Worm (Caenorhabditis elegans): ENCODE data around the gene srg-17.

The srg-17 gene

DNA sequence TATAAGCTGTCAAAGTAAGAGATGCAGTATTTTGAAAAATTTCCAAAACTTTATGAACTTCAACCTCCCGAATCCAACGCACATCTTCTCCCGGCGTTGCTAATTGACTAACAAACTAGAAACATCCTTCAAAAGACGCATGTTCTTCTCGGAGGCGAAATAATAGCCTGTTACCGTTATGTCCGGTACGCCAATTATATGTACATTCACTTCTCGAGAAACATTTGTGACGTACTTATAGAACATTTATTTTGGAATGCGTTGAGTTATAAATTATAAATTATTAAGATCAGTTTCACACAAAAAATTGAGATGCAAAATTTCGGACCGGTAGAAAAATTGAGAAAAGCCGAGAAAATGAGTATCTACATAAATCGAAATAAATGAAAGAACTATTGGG lies 23.5 kb downstream of the srg-17 start, which contains the start of gene T21B4.3:
Gene T21B4.3, minus strand, starts transcription at position 101 of the 400 bp plus-strand sequence.
- TF ChIP-seq ztf-6 (GFP tag; IDR thresholded peaks at IDR 0.05), result no peak
- TF ChIP-seq F33H1.4 (GFP tag; IDR thresholded peaks at IDR 0.05), result no peak
- no peak for TF ChIP-seq F57A8.1 (GFP tag; optimal IDR thresholded peaks at IDR 0.05)
- TF ChIP-seq aptf-2 (GFP tag; conservative IDR thresholded peaks at IDR 0.05), result no peak
- no peak for TF ChIP-seq nfyb-1 (GFP tag; IDR thresholded peaks at IDR 0.05)
- no peak for TF ChIP-seq madf-10 (tag; optimal IDR thresholded peaks at IDR 0.05)

- TF ChIP-seq F52B5.7 (tag; optimal IDR thresholded peaks at IDR 0.05), result no peak
- TF ChIP-seq sea-2 (GFP tag; IDR thresholded peaks at IDR 0.05), result no peak
- TF ChIP-seq zfh-2 (GFP tag; conservative IDR thresholded peaks at IDR 0.05), result peak; percentile 42; the same call in 1 of the 2 replicates
- TF ChIP-seq hsf-1 (GFP tag; IDR thresholded peaks at IDR 0.05), result no peak
These were observed 26.5 kb downstream of the srg-17 start for ce11 chrII:12499969-12500368.

- no peak for TF ChIP-seq egrh-3 (GFP tag; IDR thresholded peaks at IDR 0.05)
- no peak for TF ChIP-seq hmg-1.2 (GFP tag; IDR thresholded peaks at IDR 0.05)
- TF ChIP-seq nhr-120 (GFP tag; IDR thresholded peaks at IDR 0.05), result no peak
- TF ChIP-seq fkh-3 (tag; optimal IDR thresholded peaks at IDR 0.05), result no peak
- TF ChIP-seq B0035.1 (tag; optimal IDR thresholded peaks at IDR 0.05), result no peak
These were observed 29.3 kb downstream of the srg-17 start, which contains the start of gene ador-1 for ce11 chrII:12502784-12503183. Gene ador-1, minus strand, starts transcription at chrII:12502884.

DNA sequence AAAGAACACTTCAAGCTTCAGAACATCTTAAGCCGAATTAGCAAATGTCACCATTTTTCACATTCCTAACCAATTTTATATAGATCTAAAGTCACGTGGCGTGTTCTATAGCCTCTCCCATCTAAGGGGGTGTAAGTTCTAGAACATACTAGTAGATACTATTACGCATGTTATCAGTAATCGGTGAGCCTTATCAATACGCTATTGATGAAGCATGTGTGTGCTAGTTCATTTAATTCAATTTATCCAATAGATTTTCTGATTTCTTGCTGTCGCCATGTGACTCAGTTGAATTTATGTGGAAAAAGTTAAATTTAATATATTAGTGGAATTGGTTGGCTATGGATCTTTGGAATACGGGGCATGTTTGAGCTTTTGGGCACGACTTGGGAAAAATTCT lies 33.0 kb downstream of the srg-17 start:
- TF ChIP-seq rpc-1 (optimal IDR thresholded peaks at IDR 0.05) (no peak), rpc-1 (tag; optimal IDR thresholded peaks at IDR 0.05) (no peak), B0336.3 (GFP tag; IDR thresholded peaks at IDR 0.05) (no peak), let-607 (tag; optimal IDR thresholded peaks at IDR 0.05) (no peak), madf-3 (GFP tag; IDR thresholded peaks at IDR 0.05) (no peak), B0019.2 (GFP tag; conservative IDR thresholded peaks at IDR 0.05) (no peak), C17E4.6 (GFP tag; IDR thresholded peaks at IDR 0.05) (no peak), F49E8.2 (tag; optimal IDR thresholded peaks at IDR 0.05; ENCODE audit: insufficient read depth) (no peak), him-1 (tag; optimal IDR thresholded peaks at IDR 0.05) (no peak), F23B12.7 (tag; optimal IDR thresholded peaks at IDR 0.05; ENCODE audit: insufficient read depth) (no peak), Y95B8A.8 (GFP tag; IDR thresholded peaks at IDR 0.05) (no peak), ztf-3 (GFP tag; optimal IDR thresholded peaks at IDR 0.05) (no peak), somi-1 (GFP tag; optimal IDR thresholded peaks at IDR 0.05) (no peak), snpc-3.4 (tag; optimal IDR thresholded peaks at IDR 0.05) (no peak), F57C9.4 (tag; optimal IDR thresholded peaks at IDR 0.05) (no peak), athp-1 (tag; optimal IDR thresholded peaks at IDR 0.05) (no peak), hlh-12 (tag; optimal IDR thresholded peaks at IDR 0.05) (no peak), nhr-80 (tag; optimal IDR thresholded peaks at IDR 0.05) (no peak), cebp-2 (GFP tag; IDR thresholded peaks at IDR 0.05) (no peak), egl-44 (GFP tag; IDR thresholded peaks at IDR 0.05) (no peak)

DNA sequence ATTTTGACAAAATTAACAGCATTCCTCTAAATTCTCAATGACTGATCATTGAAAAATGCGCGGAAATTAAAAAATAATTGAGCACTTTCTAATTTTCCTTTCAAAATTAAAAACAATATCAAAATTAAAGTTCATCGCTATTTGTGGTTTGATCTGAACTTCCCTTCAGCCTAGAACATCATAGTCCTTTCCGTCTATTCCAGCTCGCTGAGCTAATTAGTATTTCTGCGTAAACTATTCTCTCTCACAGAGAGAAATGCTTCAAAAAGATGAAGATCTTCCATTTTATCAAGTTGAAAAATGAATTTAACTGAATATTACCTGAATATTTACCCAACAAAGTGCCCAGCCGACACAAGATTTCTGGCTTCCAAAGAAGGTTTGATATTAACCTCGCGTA lies 33.5 kb downstream of the srg-17 start, which contains the start of gene srh-68:
Gene srh-68, plus strand, starts transcription at position 301 of the 400 bp plus-strand sequence.
- TF ChIP-seq unc-130 (GFP tag; optimal IDR thresholded peaks at IDR 0.05), result no peak
- no peak for TF ChIP-seq mes-4 (tag; optimal IDR thresholded peaks at IDR 0.05)
- no peak for TF ChIP-seq nhr-179 (tag; optimal IDR thresholded peaks at IDR 0.05)
- no peak for TF ChIP-seq unc-62 (GFP tag; optimal IDR thresholded peaks at IDR 0.05)
- TF ChIP-seq egl-18 (GFP tag; IDR thresholded peaks at IDR 0.05), result no peak
- no peak for TF ChIP-seq attf-3 (GFP tag; conservative IDR thresholded peaks at IDR 0.05)
- no peak for TF ChIP-seq bed-2 (GFP tag; IDR thresholded peaks at IDR 0.05)
- TF ChIP-seq F57A8.1 (GFP tag; optimal IDR thresholded peaks at IDR 0.05), result no peak
- TF ChIP-seq mxl-1 (tag; optimal IDR thresholded peaks at IDR 0.05), result no peak
- no peak for TF ChIP-seq B0035.1 (tag; optimal IDR thresholded peaks at IDR 0.05)
- no peak for TF ChIP-seq ztf-25 (GFP tag; IDR thresholded peaks at IDR 0.05)
- no peak for TF ChIP-seq bed-1 (GFP tag; IDR thresholded peaks at IDR 0.05)
- TF ChIP-seq lag-1 (GFP tag; IDR thresholded peaks at IDR 0.05), result no peak

All from whole organism, young adult.